Worm (Caenorhabditis elegans): ENCODE data around the gene aqp-3.

DNA sequence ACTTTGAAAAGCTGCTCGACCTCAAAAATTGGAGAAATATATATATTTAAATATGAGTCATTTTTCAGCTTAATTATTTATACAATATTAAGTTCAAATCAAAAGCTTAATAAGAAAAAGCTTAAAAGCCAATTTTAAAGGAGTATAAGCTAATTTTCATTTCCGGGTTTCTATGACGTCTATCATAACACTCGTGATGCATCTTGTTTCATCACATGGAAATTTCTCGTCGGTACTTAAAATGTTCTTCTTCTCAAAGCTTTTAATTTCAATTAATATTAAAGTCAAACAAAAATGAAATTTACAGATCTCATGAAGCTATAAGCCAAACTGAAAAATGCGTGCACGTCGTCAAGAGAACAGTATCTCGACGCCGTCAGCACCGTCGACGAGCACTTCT, 46.5 kb downstream of the aqp-3 start, which contains the start of gene rbr-2:
- TF ChIP-seq unc-62 (GFP tag; optimal IDR thresholded peaks at IDR 0.05) = no peak
- no peak for TF ChIP-seq ces-1 (GFP tag; optimal IDR thresholded peaks at IDR 0.05)
- no peak for TF ChIP-seq snpc-4 (tag; optimal IDR thresholded peaks at IDR 0.05)
- no peak for TF ChIP-seq ztf-11 (tag; optimal IDR thresholded peaks at IDR 0.05)
- TF ChIP-seq nhr-28 (tag; optimal IDR thresholded peaks at IDR 0.05) = no peak
- TF ChIP-seq lsy-2 (tag; optimal IDR thresholded peaks at IDR 0.05) = no peak
- TF ChIP-seq pha-4 (tag; optimal IDR thresholded peaks at IDR 0.05) = no peak
- TF ChIP-seq ham-2 (GFP tag; optimal IDR thresholded peaks at IDR 0.05) = no peak
- no peak for TF ChIP-seq blmp-1 (tag; optimal IDR thresholded peaks at IDR 0.05)
- TF ChIP-seq lin-13 (tag; optimal IDR thresholded peaks at IDR 0.05) = no peak
- TF ChIP-seq nhr-12 (tag; optimal IDR thresholded peaks at IDR 0.05) = no peak
